Worm (Caenorhabditis elegans): ENCODE results near the gene ctsa-3.2.

ctsa-3.2 gene

ce11 chrII:9895173-9895572 lies 20.2 kb downstream of the ctsa-3.2 start:
- no peak for TF ChIP-seq dmd-8 (GFP tag; IDR thresholded peaks at IDR 0.05)
- peak; percentile 95 for TF ChIP-seq php-3 (GFP tag; IDR thresholded peaks at IDR 0.05)
- no peak for TF ChIP-seq daf-16 (GFP tag; optimal IDR thresholded peaks at IDR 0.05)
- TF ChIP-seq daf-16 (tag; optimal IDR thresholded peaks at IDR 0.05): peak; percentile 65
- TF ChIP-seq dve-1 (tag; optimal IDR thresholded peaks at IDR 0.05; ENCODE audit: insufficient read depth): peak; percentile 53
- TF ChIP-seq dmd-6 (GFP tag; IDR thresholded peaks at IDR 0.05): peak; percentile 47
- peak; percentile 13 for TF ChIP-seq pqm-1 (tag; optimal IDR thresholded peaks at IDR 0.05)

ce11 chrII:9898744-9899143 lies 23.8 kb downstream of the ctsa-3.2 start:
- TF ChIP-seq arid-1 (GFP tag; conservative IDR thresholded peaks at IDR 0.05): no peak
- TF ChIP-seq aha-1 (tag): peak; percentile 91
- TF ChIP-seq mxl-3 (GFP tag; optimal IDR thresholded peaks at IDR 0.05): no peak
- TF ChIP-seq dpl-1 (GFP tag; optimal IDR thresholded peaks at IDR 0.05): no peak
- no peak for TF ChIP-seq nhr-6 (tag; optimal IDR thresholded peaks at IDR 0.05)

ce11 chrII:9900276-9900675 lies 25.3 kb downstream of the ctsa-3.2 start, which contains the start of gene unc-4:
TSS of gene unc-4 (minus strand) at chrII:9900376.
- no peak for TF ChIP-seq ztf-7 (tag; optimal IDR thresholded peaks at IDR 0.05)
- no peak for TF ChIP-seq lin-29 (GFP tag; IDR thresholded peaks at IDR 0.05)
- TF ChIP-seq pha-4 (GFP tag; IDR thresholded peaks at IDR 0.05): no peak
- TF ChIP-seq pha-4 (tag; optimal IDR thresholded peaks at IDR 0.05): no peak
- no peak for TF ChIP-seq dpl-1 (GFP tag; optimal IDR thresholded peaks at IDR 0.05)
- no peak for TF ChIP-seq nhr-6 (tag; optimal IDR thresholded peaks at IDR 0.05)
- TF ChIP-seq madf-5 (GFP tag; IDR thresholded peaks at IDR 0.05): no peak
- no peak for TF ChIP-seq vab-7 (GFP tag; IDR thresholded peaks at IDR 0.05)
- no peak for TF ChIP-seq lin-1 (GFP tag; IDR thresholded peaks at IDR 0.05)
- TF ChIP-seq Y75B8A.6 (GFP tag; IDR thresholded peaks at IDR 0.05): no peak
- no peak for TF ChIP-seq hmg-1.1 (GFP tag; IDR thresholded peaks at IDR 0.05)
- TF ChIP-seq D1046.2 (GFP tag; IDR thresholded peaks at IDR 0.05): no peak
- TF ChIP-seq tag-97 (GFP tag; IDR thresholded peaks at IDR 0.05): no peak
- TF ChIP-seq unc-62 (GFP tag; optimal IDR thresholded peaks at IDR 0.05 in 1 of 2): no peak
- no peak for TF ChIP-seq unc-62 (tag; optimal IDR thresholded peaks at IDR 0.05)
- TF ChIP-seq sdz-12 (GFP tag; optimal IDR thresholded peaks at IDR 0.05): no peak
- TF ChIP-seq Y5F2A.4 (GFP tag; optimal IDR thresholded peaks at IDR 0.05): no peak

ce11 chrII:9904459-9904858 lies 29.5 kb downstream of the ctsa-3.2 start:
- peak in 1 of 2 experiments; percentile 97 for TF ChIP-seq unc-62 (GFP tag; optimal IDR thresholded peaks at IDR 0.05 in 1 of 2)
- TF ChIP-seq unc-62 (tag; optimal IDR thresholded peaks at IDR 0.05): no peak
- TF ChIP-seq lin-13 (GFP tag; optimal IDR thresholded peaks at IDR 0.05): no peak

DNA sequence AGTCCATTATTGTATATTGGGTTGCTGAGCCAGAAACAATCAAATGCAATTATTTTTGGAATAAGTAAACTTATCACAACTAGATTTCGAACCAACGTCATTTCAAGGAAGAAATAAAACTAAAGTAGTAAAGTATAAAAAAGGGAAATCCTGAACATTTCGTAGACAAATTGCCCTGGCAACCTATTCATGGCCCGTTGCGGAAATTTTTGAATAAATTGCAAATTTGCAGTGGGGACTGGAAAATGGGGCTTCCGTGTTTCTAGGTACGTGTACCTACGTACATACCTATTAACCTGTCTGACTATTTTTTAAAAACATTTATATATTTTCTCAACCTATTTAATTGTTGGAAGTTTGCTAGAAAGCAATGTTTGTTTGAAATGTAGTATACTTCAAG lies 40.0 kb downstream of the ctsa-3.2 start, which contains the start of gene F26C11.3:
F26C11.3 (minus strand) TSS at position 101 of the 400 bp plus-strand sequence.
- TF ChIP-seq F10B5.3 (tag; optimal IDR thresholded peaks at IDR 0.05) (no peak), pha-4 (GFP tag; IDR thresholded peaks at IDR 0.05) (no peak), pha-4 (tag; optimal IDR thresholded peaks at IDR 0.05) (no peak), unc-62 (GFP tag; optimal IDR thresholded peaks at IDR 0.05 in 1 of 2) (no peak), unc-62 (tag; optimal IDR thresholded peaks at IDR 0.05) (no peak), hlh-30 (tag; optimal IDR thresholded peaks at IDR 0.05; ENCODE audit: insufficient read depth) (no peak), R02D3.7 (tag; optimal IDR thresholded peaks at IDR 0.05) (no peak), aha-1 (tag) (no peak), ZK337.2 (GFP tag; IDR thresholded peaks at IDR 0.05) (no peak), T20F7.1 (GFP tag; optimal IDR thresholded peaks at IDR 0.05) (no peak), nhr-6 (tag; optimal IDR thresholded peaks at IDR 0.05) (no peak), spr-3 (GFP tag; optimal IDR thresholded peaks at IDR 0.05) (no peak)
